Worm (Caenorhabditis elegans) whole organism, L4/young adult: ENCODE measurements around the gene sdpn-1.
A peak's percentile ranks its signal among the peaks of the same experiment; 100 is the strongest.

Experiments used
- W03F9.2 ChIP-seq: fragments of 150-350 bp; optimal IDR thresholded peaks from 2 replicates; lab custom pipeline; 2014; ENCODE audit warnings: missing biosample characterization, missing genetic modification characterization
- dao-5 ChIP-seq: sonication (generic microtip); optimal IDR thresholded peaks from 2 replicates; lab custom pipeline; 2016; ENCODE audit warnings: missing genotype, missing genetic modification characterization, moderate library complexity, missing compliant biosample characterization
- him-1 ChIP-seq: sonication (generic microtip); optimal IDR thresholded peaks from 2 replicates; lab custom pipeline; 2016; ENCODE audit warnings: missing genotype, missing genetic modification reagents, missing genetic modification characterization, missing compliant biosample characterization

sdpn-1 gene

ce11 chrX:8015889-8016288, 17.9 kb upstream of the sdpn-1 start:
- TF ChIP-seq W03F9.2 (tag; lab: Kevin White, UChicago) (no peak), him-1 (tag; lab: Kevin White, UChicago) (peak; percentile 0)

- TF ChIP-seq W03F9.2 (tag; lab: Kevin White, UChicago) = no peak
- TF ChIP-seq dao-5 = no peak
- no peak for TF ChIP-seq him-1 (tag; lab: Kevin White, UChicago)
Measured at ce11 chrX:8014407-8015003, 16.5 kb upstream of the sdpn-1 start, which contains the start of gene unk-1. Gene unk-1, plus strand, starts transcription at chrX:8014983.

- no peak for TF ChIP-seq him-1 (tag; lab: Kevin White, UChicago)
Measured at ce11 chrX:8010652-8011051, 12.6 kb upstream of the sdpn-1 start.

- TF ChIP-seq dao-5 (no peak), W03F9.2 (tag; lab: Kevin White, UChicago) (no peak), him-1 (tag; lab: Kevin White, UChicago) (no peak)
Measured at ce11 chrX:8005967-8006366, 7.9 kb upstream of the sdpn-1 start.

- TF ChIP-seq dao-5 (no peak), W03F9.2 (tag; lab: Kevin White, UChicago) (no peak), him-1 (tag; lab: Kevin White, UChicago) (no peak)
Measured at ce11 chrX:8004845-8005244, 6.8 kb upstream of the sdpn-1 start.

- TF ChIP-seq W03F9.2 (tag; lab: Kevin White, UChicago) (no peak), him-1 (tag; lab: Kevin White, UChicago) (no peak), dao-5 (no peak)
Measured at ce11 chrX:8003663-8004062, 5.6 kb upstream of the sdpn-1 start, which contains the start of the genes F45E1.1 and F45E1.2. Gene F45E1.1, plus strand, starts transcription at chrX:8003682. Gene F45E1.2, plus strand, starts transcription at chrX:8003733.

ce11 chrX:7998942-7999341, 913 bp upstream of the sdpn-1 start:
- TF ChIP-seq dao-5 (no peak), W03F9.2 (tag; lab: Kevin White, UChicago) (no peak), him-1 (tag; lab: Kevin White, UChicago) (no peak)

- TF ChIP-seq W03F9.2 (tag; lab: Kevin White, UChicago) (no peak), dao-5 (no peak), him-1 (tag; lab: Kevin White, UChicago) (no peak)
Measured at ce11 chrX:7994486-7994885, 3.5 kb downstream of the sdpn-1 start.

ce11 chrX:7992102-7992501, 5.9 kb downstream of the sdpn-1 start:
- no peak for TF ChIP-seq him-1 (tag; lab: Kevin White, UChicago)
- TF ChIP-seq W03F9.2 (tag; lab: Kevin White, UChicago) = no peak
- no peak for TF ChIP-seq dao-5

ce11 chrX:7990282-7990681, 7.7 kb downstream of the sdpn-1 start:
- TF ChIP-seq W03F9.2 (tag; lab: Kevin White, UChicago) = no peak
- TF ChIP-seq dao-5 = no peak
- no peak for TF ChIP-seq him-1 (tag; lab: Kevin White, UChicago)

- no peak for TF ChIP-seq dao-5
- no peak for TF ChIP-seq him-1 (tag; lab: Kevin White, UChicago)
- TF ChIP-seq W03F9.2 (tag; lab: Kevin White, UChicago) = no peak
Measured at ce11 chrX:7989155-7989554, 8.9 kb downstream of the sdpn-1 start.

- TF ChIP-seq dao-5 (no peak), him-1 (tag; lab: Kevin White, UChicago) (no peak), W03F9.2 (tag; lab: Kevin White, UChicago) (no peak)
Measured at ce11 chrX:7988457-7988856, 9.6 kb downstream of the sdpn-1 start.

- TF ChIP-seq W03F9.2 (tag; lab: Kevin White, UChicago) = no peak
- no peak for TF ChIP-seq him-1 (tag; lab: Kevin White, UChicago)
- TF ChIP-seq dao-5 = no peak
Measured at ce11 chrX:7986892-7987291, 11.1 kb downstream of the sdpn-1 start.

- TF ChIP-seq W03F9.2 (tag; lab: Kevin White, UChicago) (no peak), dao-5 (no peak), him-1 (tag; lab: Kevin White, UChicago) (no peak)
Measured at ce11 chrX:7985495-7986029, 12.5 kb downstream of the sdpn-1 start, which contains the start of gene F45E1.4. Gene F45E1.4, plus strand, starts transcription at chrX:7985979.

ce11 chrX:7984742-7985141, 13.3 kb downstream of the sdpn-1 start:
- TF ChIP-seq W03F9.2 (tag; lab: Kevin White, UChicago) = no peak
- TF ChIP-seq him-1 (tag; lab: Kevin White, UChicago) = no peak
- TF ChIP-seq dao-5 = no peak
